Fruit fly (Drosophila melanogaster): ENCODE measurements around the gene CG17681.
A peak's percentile ranks its signal among the peaks of the same experiment; 100 is the strongest.

CG17681 gene

dm6 chr2L:18148552-18149219, 4.2 kb upstream of the CG17681 start (continued):
- TF ChIP-seq ap (GFP tag; IDR thresholded peaks at IDR 0.05) (no peak), bigmax (GFP tag; optimal IDR thresholded peaks at IDR 0.05) (peak; percentile 46), Scr (GFP tag; IDR thresholded peaks at IDR 0.05; ENCODE audit: partially characterized antibody) (no peak), CG11560 (tag; IDR thresholded peaks at IDR 0.05) (no peak), CG13624 (GFP tag; optimal IDR thresholded peaks at IDR 0.05) (no peak), CG13287 (GFP tag; IDR thresholded peaks at IDR 0.05; ENCODE audit: partially characterized antibody) (no peak), CG12071 (GFP tag; optimal IDR thresholded peaks at IDR 0.05) (peak; percentile 86), wdn (GFP tag; IDR thresholded peaks at IDR 0.05) (0 out of 2 replicates have a peak, but pooled peaks have one; percentile 13), CG15269 (tag; optimal IDR thresholded peaks at IDR 0.05) (peak; percentile 40), CG10267 (tag; optimal IDR thresholded peaks at IDR 0.05) (peak; percentile 22), cas (GFP tag; IDR thresholded peaks at IDR 0.05) (no peak), ash1 (GFP tag; optimal IDR thresholded peaks at IDR 0.05) (peak; percentile 84), Elba2 (GFP tag; optimal IDR thresholded peaks at IDR 0.05) (no peak), Vsx1 (GFP tag; optimal IDR thresholded peaks at IDR 0.05) (peak; percentile 82), CG3726 (GFP tag; IDR thresholded peaks at IDR 0.05) (no peak), vnd (GFP tag; IDR thresholded peaks at IDR 0.05; ENCODE audit: partially characterized antibody) (no peak), tna (GFP tag; IDR thresholded peaks at IDR 0.05; ENCODE audit: partially characterized antibody) (no peak), crol (GFP tag; IDR thresholded peaks at IDR 0.05) (peak; percentile 88), ase (GFP tag; IDR thresholded peaks at IDR 0.05) (no peak), CG18262 (tag; optimal IDR thresholded peaks at IDR 0.05) (peak; percentile 53), CG5180 (GFP tag; optimal IDR thresholded peaks at IDR 0.05) (peak; percentile 64), Hand (GFP tag; optimal IDR thresholded peaks at IDR 0.05) (peak; percentile 44), gcm (GFP tag; optimal IDR thresholded peaks at IDR 0.05) (peak; percentile 60), Jarid2 (GFP tag; optimal IDR thresholded peaks at IDR 0.05) (peak; percentile 47), dm (GFP tag; optimal IDR thresholded peaks at IDR 0.05) (peak; percentile 28), sug (tag; optimal IDR thresholded peaks at IDR 0.05) (peak; percentile 77), CG6813 (GFP tag; optimal IDR thresholded peaks at IDR 0.05) (peak; percentile 88), CG9817 (tag; optimal IDR thresholded peaks at IDR 0.05) (peak; percentile 4), Ravus (GFP tag; IDR thresholded peaks at IDR 0.05) (no peak), Lpt (GFP tag; optimal IDR thresholded peaks at IDR 0.05) (no peak), bowl (GFP tag; IDR thresholded peaks at IDR 0.05) (no peak), MTF-1 (GFP tag; optimal IDR thresholded peaks at IDR 0.05; ENCODE audit: borderline replicate concordance) (peak; percentile 91), CG31224 (GFP tag; IDR thresholded peaks at IDR 0.05) (0 out of 2 replicates have a peak, but pooled peaks have one; percentile 7), CG4360 (GFP tag; IDR thresholded peaks at IDR 0.05) (no peak), CG7357 (GFP tag; IDR thresholded peaks at IDR 0.05) (no peak), ro (GFP tag; IDR thresholded peaks at IDR 0.05) (no peak), CG32772 (GFP tag; IDR thresholded peaks at IDR 0.05) (no peak), CG3065 (GFP tag; optimal IDR thresholded peaks at IDR 0.05) (peak; percentile 14), z (GFP tag; IDR thresholded peaks at IDR 0.05) (0 out of 3 replicates have a peak, but pooled peaks have one; percentile 49), Hr78 (GFP tag; optimal IDR thresholded peaks at IDR 0.05) (peak in 1 of 2 experiments; percentile 59), inv (GFP tag; IDR thresholded peaks at IDR 0.05; ENCODE audit: partially characterized antibody) (no peak), caup (GFP tag; optimal IDR thresholded peaks at IDR 0.05; ENCODE audit: severe bottlenecking) (peak; percentile 84), CG10366 (GFP tag; IDR thresholded peaks at IDR 0.05) (no peak; the same call in 1 of the 2 replicates), cato (GFP tag; optimal IDR thresholded peaks at IDR 0.05; ENCODE audit: borderline replicate concordance) (no peak), dmrt99B (tag; optimal IDR thresholded peaks at IDR 0.05) (peak; percentile 56), dimm (GFP tag; IDR thresholded peaks at IDR 0.05) (no peak), az2 (GFP tag; optimal IDR thresholded peaks at IDR 0.05) (no peak), dan (GFP tag; IDR thresholded peaks at IDR 0.05) (no peak), Opbp (GFP tag; IDR thresholded peaks at IDR 0.05; ENCODE audit: partially characterized antibody) (no peak)

Data from whole organism, embryonic.